Worm (Caenorhabditis elegans) whole organism, midembryonic: ENCODE results near the gene M02E1.3.

Experiments
- flt-1 ChIP-seq: fragments of 200-800 bp; sonication (Bioruptor generic); IDR thresholded peaks from 2 replicates; pipeline ENCODE4 v1.3.6; 2022; ENCODE audit warnings: missing genetic modification characterization, missing compliant biosample characterization
- klf-2 ChIP-seq: fragments of 200-800 bp; sonication (Bioruptor generic); conservative IDR thresholded peaks from 2 replicates; pipeline ENCODE4 v1.3.6; 2022; ENCODE audit warnings: missing genetic modification reagents, missing genetic modification characterization, missing compliant biosample characterization
- tab-1 ChIP-seq: fragments of 200-800 bp; sonication (Bioruptor generic); IDR thresholded peaks from 2 replicates; pipeline ENCODE4 v1.3.6; 2022; ENCODE audit warnings: missing genetic modification characterization, missing compliant biosample characterization
- ztf-23 ChIP-seq: fragments of 200-800 bp; sonication (Bioruptor generic); IDR thresholded peaks from 2 replicates; pipeline ENCODE4 v1.3.6; 2022; ENCODE audit warnings: missing genetic modification reagents, missing genetic modification characterization, missing compliant biosample characterization
- ztf-29 ChIP-seq: fragments of 200-800 bp; sonication (Bioruptor generic); IDR thresholded peaks from 2 replicates; pipeline ENCODE4 v1.3.6; 2022; ENCODE audit warnings: missing genetic modification reagents, missing genetic modification characterization, missing compliant biosample characterization

DNA sequence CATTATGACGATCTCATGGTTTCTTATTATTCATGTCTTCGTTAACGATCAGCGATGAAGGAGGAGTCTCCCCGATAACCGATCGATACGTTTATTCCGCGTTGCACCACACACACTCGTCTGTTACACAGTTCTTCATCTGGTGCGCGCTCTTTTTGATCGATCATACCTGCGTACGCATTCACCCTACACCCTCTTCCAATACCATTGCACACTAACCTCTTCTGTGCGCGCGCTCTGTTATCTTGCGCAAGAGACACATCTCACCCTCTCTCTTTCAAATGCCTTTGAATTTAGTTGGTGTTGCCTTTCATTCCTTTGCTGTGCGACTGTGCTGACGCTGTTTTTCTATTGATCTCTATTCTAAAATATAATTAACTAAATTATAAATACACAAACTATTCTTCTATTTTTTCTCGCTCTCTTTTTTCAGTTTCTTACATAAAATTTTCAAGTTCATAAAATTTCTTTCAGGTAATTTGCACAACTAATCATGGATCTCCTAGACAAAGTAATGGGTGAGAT, 49.5 kb downstream of the M02E1.3 start, which contains the start of gene nrde-3:
- TF ChIP-seq flt-1 (GFP tag; lab: Robert Waterston, UW), result no peak
- no peak for TF ChIP-seq tab-1
- TF ChIP-seq ztf-23 (GFP tag; lab: Robert Waterston, UW), result no peak
- TF ChIP-seq ztf-29 (GFP tag; lab: Robert Waterston, UW), result no peak
- no peak for TF ChIP-seq klf-2 (GFP tag; lab: Robert Waterston, UW)
